Worm (Caenorhabditis elegans): ENCODE results near the gene ZK813.2.

ZK813.2 gene

ce11 chrX:3451122-3451521, 7.5 kb downstream of the ZK813.2 start, which contains the start of gene ZK813.5:
ZK813.5 (minus strand) TSS chrX:3451222.
- no peak for TF ChIP-seq madf-2 (tag; optimal IDR thresholded peaks at IDR 0.05)
- TF ChIP-seq pqm-1 (tag; optimal IDR thresholded peaks at IDR 0.05) = no peak
- no peak for TF ChIP-seq npax-4 (tag; optimal IDR thresholded peaks at IDR 0.05)
- no peak for TF ChIP-seq elt-4 (tag; optimal IDR thresholded peaks at IDR 0.05)
- TF ChIP-seq ceh-34 (tag; optimal IDR thresholded peaks at IDR 0.05) = no peak
- TF ChIP-seq ceh-30 (tag; optimal IDR thresholded peaks at IDR 0.05) = no peak
- no peak for TF ChIP-seq sdc-2 (tag; optimal IDR thresholded peaks at IDR 0.05)

- TF ChIP-seq sox-2 (GFP tag; IDR thresholded peaks at IDR 0.05) = no peak
- TF ChIP-seq pat-9 (tag; optimal IDR thresholded peaks at IDR 0.05) = no peak
These were observed 10.2 kb downstream of the ZK813.2 start for ce11 chrX:3453870-3454269.

ce11 chrX:3455561-3455960, 11.9 kb downstream of the ZK813.2 start:
- TF ChIP-seq ceh-18 (tag; optimal IDR thresholded peaks at IDR 0.05) = peak; percentile 40
- no peak for TF ChIP-seq C08G9.2 (tag; optimal IDR thresholded peaks at IDR 0.05)
- peak; percentile 74 for TF ChIP-seq rnt-1 (tag; optimal IDR thresholded peaks at IDR 0.05)
- peak; percentile 88 for TF ChIP-seq unc-55 (GFP tag; optimal IDR thresholded peaks at IDR 0.05)
- TF ChIP-seq madf-2 (tag; optimal IDR thresholded peaks at IDR 0.05) = no peak
- no peak for TF ChIP-seq dmd-4 (tag; optimal IDR thresholded peaks at IDR 0.05; ENCODE audit: borderline replicate concordance)
- TF ChIP-seq hlh-30 (tag; optimal IDR thresholded peaks at IDR 0.05; ENCODE audit: insufficient read depth) = no peak
- TF ChIP-seq ceh-19 (GFP tag; optimal IDR thresholded peaks at IDR 0.05) = no peak
- TF ChIP-seq tbx-2 (tag; optimal IDR thresholded peaks at IDR 0.05) = peak; percentile 27

ce11 chrX:3462086-3462485, 18.5 kb downstream of the ZK813.2 start:
- TF ChIP-seq ref-2 (tag; optimal IDR thresholded peaks at IDR 0.05) (no peak), K02D7.2 (tag; optimal IDR thresholded peaks at IDR 0.05) (no peak), ceh-48 (tag; optimal IDR thresholded peaks at IDR 0.05) (no peak), ama-1 (optimal IDR thresholded peaks at IDR 0.05) (no peak), mec-3 (tag; optimal IDR thresholded peaks at IDR 0.05; ENCODE audit: borderline replicate concordance) (no peak), elt-2 (tag; optimal IDR thresholded peaks at IDR 0.05) (no peak), unc-3 (GFP tag; conservative IDR thresholded peaks at IDR 0.05) (no peak), unc-3 (tag; optimal IDR thresholded peaks at IDR 0.05) (no peak)

- no peak for TF ChIP-seq pax-1 (tag; optimal IDR thresholded peaks at IDR 0.05)
- TF ChIP-seq ceh-22 (tag; optimal IDR thresholded peaks at IDR 0.05) = no peak
- TF ChIP-seq ceh-19 (GFP tag; optimal IDR thresholded peaks at IDR 0.05) = no peak
- TF ChIP-seq dve-1 (tag; optimal IDR thresholded peaks at IDR 0.05) = no peak
- no peak for TF ChIP-seq syd-9 (tag; optimal IDR thresholded peaks at IDR 0.05)
- no peak for TF ChIP-seq odd-2 (tag; optimal IDR thresholded peaks at IDR 0.05)
- no peak for TF ChIP-seq hlh-6 (tag; optimal IDR thresholded peaks at IDR 0.05)
- TF ChIP-seq hlh-15 (tag; optimal IDR thresholded peaks at IDR 0.05) = no peak
- no peak for TF ChIP-seq ceh-18 (tag; optimal IDR thresholded peaks at IDR 0.05)
- no peak for TF ChIP-seq F13H6.1 (tag; optimal IDR thresholded peaks at IDR 0.05)
- TF ChIP-seq sdc-2 (tag; optimal IDR thresholded peaks at IDR 0.05) = no peak
- no peak for TF ChIP-seq gmeb-2 (tag; optimal IDR thresholded peaks at IDR 0.05)
These were observed 20.2 kb downstream of the ZK813.2 start for ce11 chrX:3463875-3464274.
